Worm (Caenorhabditis elegans): ENCODE data around the gene slc-9B.2.

DNA sequence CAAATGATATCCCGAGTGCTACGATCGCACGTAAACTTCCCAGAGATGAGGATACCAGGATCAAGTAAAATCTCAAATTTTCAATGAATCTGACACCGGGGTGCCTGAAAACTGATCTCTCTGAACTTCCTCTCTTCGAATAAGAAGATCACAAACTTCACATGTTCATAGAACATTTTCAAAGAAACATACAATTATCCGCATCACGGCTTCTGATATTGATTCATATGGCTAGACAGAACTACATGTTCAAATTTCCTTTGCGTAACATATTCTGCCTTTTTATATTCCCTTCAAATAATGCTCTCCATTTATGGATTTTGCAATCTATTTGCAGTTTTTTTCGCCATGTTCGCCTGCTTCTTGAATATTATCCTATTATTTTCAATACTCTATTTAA is 41.8 kb upstream of the slc-9B.2 start, which contains the start of gene srbc-83:
- no peak for TF ChIP-seq K09A11.1 (tag; optimal IDR thresholded peaks at IDR 0.05; ENCODE audit: insufficient read depth)
- no peak for TF ChIP-seq gmeb-2 (tag; optimal IDR thresholded peaks at IDR 0.05)
- no peak for TF ChIP-seq ceh-48 (tag; optimal IDR thresholded peaks at IDR 0.05)
- TF ChIP-seq npax-4 (tag; optimal IDR thresholded peaks at IDR 0.05): no peak
- no peak for TF ChIP-seq pag-3 (tag; optimal IDR thresholded peaks at IDR 0.05; ENCODE audit: borderline replicate concordance)
- TF ChIP-seq nfya-1 (tag; optimal IDR thresholded peaks at IDR 0.05): no peak
- no peak for TF ChIP-seq ahr-1 (tag; optimal IDR thresholded peaks at IDR 0.05)
- TF ChIP-seq ama-1 (optimal IDR thresholded peaks at IDR 0.05): no peak
- TF ChIP-seq lin-11 (tag; optimal IDR thresholded peaks at IDR 0.05): no peak
- no peak for TF ChIP-seq elt-4 (tag; optimal IDR thresholded peaks at IDR 0.05)
- no peak for TF ChIP-seq ceh-19 (GFP tag; optimal IDR thresholded peaks at IDR 0.05)
